Worm (Caenorhabditis elegans): ENCODE results near the gene ift-139.

ift-139 gene

ce11 chrIII:6056770-6057169, 17.5 kb upstream of the ift-139 start, which contains the start of gene clc-10:
Gene clc-10 (plus strand): TSS chrIII:6057070.
- TF ChIP-seq pha-4 (tag; optimal IDR thresholded peaks at IDR 0.05) (no peak), elt-3 (tag; optimal IDR thresholded peaks at IDR 0.05) (no peak), lin-39 (tag; optimal IDR thresholded peaks at IDR 0.05) (no peak), nhr-28 (tag; optimal IDR thresholded peaks at IDR 0.05) (no peak), eor-1 (tag; optimal IDR thresholded peaks at IDR 0.05) (no peak), nhr-12 (tag; optimal IDR thresholded peaks at IDR 0.05) (no peak), sea-2 (GFP tag; optimal IDR thresholded peaks at IDR 0.05) (no peak), tbx-2 (tag; optimal IDR thresholded peaks at IDR 0.05) (no peak), snpc-4 (tag; optimal IDR thresholded peaks at IDR 0.05) (no peak), mdl-1 (tag; optimal IDR thresholded peaks at IDR 0.05) (no peak), ceh-16 (tag; optimal IDR thresholded peaks at IDR 0.05) (no peak), unc-62 (GFP tag; optimal IDR thresholded peaks at IDR 0.05) (no peak)

DNA sequence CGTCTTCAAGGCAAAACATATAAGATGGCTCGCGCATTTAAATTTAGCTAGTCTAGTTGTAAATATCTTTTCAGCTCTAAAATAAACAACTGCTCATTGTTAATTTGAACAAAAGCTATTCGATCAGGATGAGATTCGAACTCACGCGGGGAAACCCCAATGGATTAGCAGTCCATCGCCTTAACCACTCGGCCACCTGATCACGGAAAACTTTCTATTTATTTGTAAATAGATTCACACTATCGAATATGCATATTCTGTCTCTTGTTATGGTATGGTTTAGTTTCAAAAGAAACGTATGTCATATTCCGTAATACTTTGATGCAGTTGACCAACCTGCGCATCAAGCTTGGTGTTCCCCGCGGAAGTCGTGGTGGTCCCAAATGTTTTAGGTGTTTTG, 16.9 kb upstream of the ift-139 start:
- no peak for TF ChIP-seq fos-1 (tag; optimal IDR thresholded peaks at IDR 0.05)
- no peak for TF ChIP-seq zag-1 (tag; optimal IDR thresholded peaks at IDR 0.05)
- no peak for TF ChIP-seq nhr-25 (tag; optimal IDR thresholded peaks at IDR 0.05)
- TF ChIP-seq lin-15B (tag; optimal IDR thresholded peaks at IDR 0.05): no peak
- TF ChIP-seq ama-1 (optimal IDR thresholded peaks at IDR 0.05): no peak
- no peak for TF ChIP-seq nhr-23 (tag; optimal IDR thresholded peaks at IDR 0.05)
- TF ChIP-seq egl-5 (tag; optimal IDR thresholded peaks at IDR 0.05): no peak
- TF ChIP-seq skn-1 (tag; optimal IDR thresholded peaks at IDR 0.05): no peak
- TF ChIP-seq snpc-4 (tag; optimal IDR thresholded peaks at IDR 0.05): no peak
- no peak for TF ChIP-seq elt-2 (tag; optimal IDR thresholded peaks at IDR 0.05)

- TF ChIP-seq fkh-2 (tag; optimal IDR thresholded peaks at IDR 0.05): no peak
These were observed 16.4 kb upstream of the ift-139 start, which contains the start of gene F40H6.5 for ce11 chrIII:6055706-6056105. Gene F40H6.5 (minus strand): TSS chrIII:6055806.

DNA sequence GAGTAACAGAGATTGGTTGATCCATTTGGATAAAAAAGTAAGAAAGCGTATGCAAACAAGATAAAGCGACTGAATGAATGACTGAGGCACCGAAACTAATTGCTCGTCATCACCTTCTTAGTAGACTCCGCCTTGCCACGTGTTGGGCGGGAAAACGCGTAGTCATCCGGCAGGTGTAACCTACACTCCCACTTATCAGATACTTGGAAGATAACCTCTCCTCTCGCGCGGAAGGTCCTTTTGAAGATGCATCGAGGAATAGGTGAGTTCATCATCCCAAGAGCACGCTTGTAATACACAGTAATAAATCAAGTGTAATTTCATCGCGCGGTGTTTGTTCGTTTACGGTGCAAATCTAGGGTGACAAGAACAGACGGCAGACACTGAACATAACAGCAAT, 7.6 kb upstream of the ift-139 start, which contains the start of gene tbx-11:
Gene tbx-11 (minus strand): TSS at position 101 of the 400 bp plus-strand sequence.
- no peak for TF ChIP-seq hmg-11 (tag; optimal IDR thresholded peaks at IDR 0.05)
- no peak for TF ChIP-seq nhr-77 (tag; optimal IDR thresholded peaks at IDR 0.05)

DNA sequence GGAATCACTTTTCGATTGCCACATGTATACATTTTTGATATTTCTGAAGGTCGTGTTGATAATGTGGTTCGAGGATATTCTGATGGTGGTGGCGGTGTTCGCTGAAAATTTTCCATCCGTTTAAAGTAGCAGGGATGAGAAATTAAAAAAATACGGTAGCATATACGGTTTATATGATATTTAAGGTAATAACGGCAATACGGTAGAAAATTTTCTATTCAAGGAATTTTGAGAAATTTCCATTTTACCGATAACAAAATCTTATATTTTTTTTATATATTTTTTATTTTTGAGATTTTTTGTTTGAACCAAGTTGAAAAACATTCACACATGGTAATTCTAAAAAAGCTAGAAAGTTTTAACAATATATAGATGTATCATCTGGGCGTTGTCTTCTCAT, 8.8 kb downstream of the ift-139 start, which contains the start of gene ZK328.6:
Gene ZK328.6 (minus strand): TSS at position 101 of the 400 bp plus-strand sequence.
- TF ChIP-seq hmg-11 (tag; optimal IDR thresholded peaks at IDR 0.05): no peak

- TF ChIP-seq hmg-11 (tag; optimal IDR thresholded peaks at IDR 0.05) (no peak), lsy-12 (tag; optimal IDR thresholded peaks at IDR 0.05) (no peak), zag-1 (tag; optimal IDR thresholded peaks at IDR 0.05) (no peak), lin-39 (tag; optimal IDR thresholded peaks at IDR 0.05) (no peak), fkh-10 (GFP tag; optimal IDR thresholded peaks at IDR 0.05) (no peak), egl-27 (tag; optimal IDR thresholded peaks at IDR 0.05) (no peak), nhr-43 (tag; optimal IDR thresholded peaks at IDR 0.05; ENCODE audit: poor library complexity, severe bottlenecking) (no peak), nhr-12 (tag; optimal IDR thresholded peaks at IDR 0.05) (no peak)
These were observed 10.8 kb downstream of the ift-139 start, which contains the start of gene tbx-7 for ce11 chrIII:6028432-6028831. Gene tbx-7 (minus strand): TSS chrIII:6028532.

DNA sequence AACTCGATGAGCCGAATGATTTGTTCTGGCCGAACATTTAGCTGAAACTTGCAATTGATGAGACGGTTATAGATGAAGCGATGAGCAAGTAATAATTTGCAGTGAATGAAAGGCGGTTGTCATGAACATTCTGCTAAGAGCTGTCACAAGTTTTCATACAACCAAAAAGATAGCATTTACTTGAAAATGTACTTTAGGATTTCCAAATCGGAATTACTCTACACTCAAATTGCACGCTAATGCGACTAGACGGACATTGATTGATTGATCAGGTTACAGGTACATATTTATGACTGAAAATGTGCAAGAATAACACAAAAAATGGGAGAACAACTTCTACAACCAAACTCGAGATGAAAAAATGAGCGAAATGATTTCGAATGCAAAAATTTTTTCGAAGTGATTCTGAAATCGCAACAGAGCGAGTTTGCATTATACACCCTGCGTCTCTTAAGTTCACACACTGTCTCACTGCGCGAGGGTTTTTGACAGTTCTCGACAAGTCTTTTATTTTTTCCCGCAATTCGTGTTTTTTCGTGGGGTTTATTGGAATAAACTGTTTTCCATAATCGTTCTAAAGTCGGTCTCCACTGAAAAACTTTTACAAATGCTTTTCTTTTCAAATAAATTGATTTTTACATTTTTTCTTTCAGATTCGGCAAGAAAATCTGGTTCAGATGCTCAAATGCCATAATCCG, 19.6 kb downstream of the ift-139 start, which contains the start of the genes npp-10 and cyk-3:
Gene npp-10 (minus strand): TSS at position 51 of the 698 bp plus-strand sequence.
Gene cyk-3 (plus strand): TSS at position 648 of the 698 bp plus-strand sequence.
- TF ChIP-seq nhr-28 (tag; optimal IDR thresholded peaks at IDR 0.05): no peak
- peak; percentile 69 for TF ChIP-seq lin-15B (tag; optimal IDR thresholded peaks at IDR 0.05)
- TF ChIP-seq nhr-11 (tag; optimal IDR thresholded peaks at IDR 0.05): no peak
- no peak for TF ChIP-seq nhr-67 (tag; optimal IDR thresholded peaks at IDR 0.05)
- TF ChIP-seq elt-1 (tag; optimal IDR thresholded peaks at IDR 0.05): no peak
- no peak for TF ChIP-seq zag-1 (tag; optimal IDR thresholded peaks at IDR 0.05)
- no peak for TF ChIP-seq unc-62 (GFP tag; optimal IDR thresholded peaks at IDR 0.05)
- peak; percentile 35 for TF ChIP-seq nhr-23 (tag; optimal IDR thresholded peaks at IDR 0.05)
- no peak for TF ChIP-seq fos-1 (tag; optimal IDR thresholded peaks at IDR 0.05)
- no peak for TF ChIP-seq ceh-28 (tag; optimal IDR thresholded peaks at IDR 0.05)
- no peak for TF ChIP-seq ZK546.5 (tag; optimal IDR thresholded peaks at IDR 0.05)
- no peak for TF ChIP-seq unc-39 (tag; optimal IDR thresholded peaks at IDR 0.05)
- TF ChIP-seq egl-5 (tag; optimal IDR thresholded peaks at IDR 0.05): peak; percentile 2
- peak; percentile 32 for TF ChIP-seq lin-39 (tag; optimal IDR thresholded peaks at IDR 0.05)
- no peak for TF ChIP-seq nhr-77 (tag; optimal IDR thresholded peaks at IDR 0.05)
- no peak for TF ChIP-seq nhr-43 (tag; optimal IDR thresholded peaks at IDR 0.05; ENCODE audit: poor library complexity, severe bottlenecking)
